Fruit fly (Drosophila melanogaster): ENCODE measurements around the gene CG17633.

dm6 chr2L:9784468-9784867, 15.6 kb downstream of the CG17633 start:
- TF ChIP-seq h (optimal IDR thresholded peaks at IDR 0.05) (no peak), Sin3A (optimal IDR thresholded peaks at IDR 0.05) (no peak), insv (optimal IDR thresholded peaks at IDR 0.05) (no peak), Myc (optimal IDR thresholded peaks at IDR 0.05) (no peak), ttk (optimal IDR thresholded peaks at IDR 0.05) (no peak), psq (optimal IDR thresholded peaks at IDR 0.05) (no peak)

Data from Kc167 (cell line).